Worm (Caenorhabditis elegans) whole organism, midembryonic: ENCODE measurements around the gene ZK328.6.

ENCODE experiments used
- T22C8.4 ChIP-seq: fragments of 200-800 bp; sonication (Bioruptor generic); IDR thresholded peaks from 2 replicates; pipeline ENCODE4 v1.3.6; 2022; ENCODE audit warnings: missing genetic modification characterization, missing compliant biosample characterization
- cog-1 ChIP-seq: sonication (generic microtip); optimal IDR thresholded peaks from 2 replicates; lab custom pipeline; 2016; ENCODE audit warnings: missing genetic modification characterization, missing compliant biosample characterization
- flt-1 ChIP-seq: fragments of 200-800 bp; sonication (Bioruptor generic); IDR thresholded peaks from 2 replicates; pipeline ENCODE4 v1.3.6; 2022; ENCODE audit warnings: missing genetic modification characterization, missing compliant biosample characterization
- klf-2 ChIP-seq: fragments of 200-800 bp; sonication (Bioruptor generic); conservative IDR thresholded peaks from 2 replicates; pipeline ENCODE4 v1.3.6; 2022; ENCODE audit warnings: missing genetic modification reagents, missing genetic modification characterization, missing compliant biosample characterization
- med-1 ChIP-seq: sonication (generic microtip); optimal IDR thresholded peaks from 2 replicates; lab custom pipeline; 2017; ENCODE audit warnings: missing genetic modification characterization, mild to moderate bottlenecking, missing compliant biosample characterization, antibody characterized with exemption, missing genetic modification reagents; ENCODE audit not compliant: insufficient read depth
- ref-1 ChIP-seq: fragments of 200-800 bp; sonication (Bioruptor generic); conservative IDR thresholded peaks from 2 replicates; pipeline ENCODE4 v1.3.6; 2022; ENCODE audit warnings: missing genetic modification reagents, missing genetic modification characterization, missing compliant biosample characterization
- tab-1 ChIP-seq: fragments of 200-800 bp; sonication (Bioruptor generic); IDR thresholded peaks from 2 replicates; pipeline ENCODE4 v1.3.6; 2022; ENCODE audit warnings: missing genetic modification characterization, missing compliant biosample characterization
- ztf-23 ChIP-seq: fragments of 200-800 bp; sonication (Bioruptor generic); IDR thresholded peaks from 2 replicates; pipeline ENCODE4 v1.3.6; 2022; ENCODE audit warnings: missing genetic modification reagents, missing genetic modification characterization, missing compliant biosample characterization
- ztf-29 ChIP-seq: fragments of 200-800 bp; sonication (Bioruptor generic); IDR thresholded peaks from 2 replicates; pipeline ENCODE4 v1.3.6; 2022; ENCODE audit warnings: missing genetic modification reagents, missing genetic modification characterization, missing compliant biosample characterization

Gene ZK328.6

ce11 chrIII:6030483-6030882 lies at the start of gene ZK328.6:
ZK328.6 (minus strand) TSS chrIII:6030583.
- TF ChIP-seq flt-1 (GFP tag; lab: Robert Waterston, UW) (no peak), med-1 (GFP tag; lab: Kevin White, UChicago) (no peak), tab-1 (GFP tag; lab: Robert Waterston, UW) (no peak), ztf-23 (GFP tag; lab: Robert Waterston, UW) (no peak), ztf-29 (no peak), T22C8.4 (GFP tag; lab: Robert Waterston, UW) (no peak), ref-1 (GFP tag; lab: Robert Waterston, UW) (no peak), klf-2 (GFP tag; lab: Robert Waterston, UW) (no peak), cog-1 (no peak)

ce11 chrIII:6078917-6079316 lies 48.5 kb upstream of the ZK328.6 start:
- no peak for TF ChIP-seq klf-2 (GFP tag; lab: Robert Waterston, UW)
- 0 out of 2 replicates have a peak, but pooled peaks have one; percentile 35 for TF ChIP-seq flt-1 (GFP tag; lab: Robert Waterston, UW)
- TF ChIP-seq T22C8.4 (GFP tag; lab: Robert Waterston, UW): no peak
- no peak for TF ChIP-seq ztf-23 (GFP tag; lab: Robert Waterston, UW)
- no peak for TF ChIP-seq tab-1 (GFP tag; lab: Robert Waterston, UW)

- TF ChIP-seq klf-2 (GFP tag; lab: Robert Waterston, UW) (no peak), ztf-29 (no peak)
These were observed 47.6 kb upstream of the ZK328.6 start for ce11 chrIII:6077973-6078372.

- TF ChIP-seq cog-1: peak; percentile 8
- no peak for TF ChIP-seq flt-1 (GFP tag; lab: Robert Waterston, UW)
These were observed 43.4 kb upstream of the ZK328.6 start for ce11 chrIII:6073673-6074331.

ce11 chrIII:6072937-6073336 lies 42.6 kb upstream of the ZK328.6 start:
- TF ChIP-seq cog-1 (no peak), tab-1 (GFP tag; lab: Robert Waterston, UW) (no peak), flt-1 (GFP tag; lab: Robert Waterston, UW) (no peak), ztf-29 (no peak), ztf-23 (GFP tag; lab: Robert Waterston, UW) (no peak), klf-2 (GFP tag; lab: Robert Waterston, UW) (no peak), med-1 (GFP tag; lab: Kevin White, UChicago) (no peak), T22C8.4 (GFP tag; lab: Robert Waterston, UW) (no peak), ref-1 (GFP tag; lab: Robert Waterston, UW) (no peak)

ce11 chrIII:6067557-6067956 lies 37.2 kb upstream of the ZK328.6 start, which contains the start of gene mapk-15:
mapk-15 (plus strand) TSS chrIII:6067857.
- TF ChIP-seq med-1 (GFP tag; lab: Kevin White, UChicago) (no peak), cog-1 (no peak), klf-2 (GFP tag; lab: Robert Waterston, UW) (no peak), ztf-23 (GFP tag; lab: Robert Waterston, UW) (no peak), T22C8.4 (GFP tag; lab: Robert Waterston, UW) (no peak), ztf-29 (no peak), flt-1 (GFP tag; lab: Robert Waterston, UW) (no peak), ref-1 (GFP tag; lab: Robert Waterston, UW) (no peak), tab-1 (GFP tag; lab: Robert Waterston, UW) (no peak)

ce11 chrIII:6056770-6057169 lies 26.4 kb upstream of the ZK328.6 start, which contains the start of gene clc-10:
clc-10 (plus strand) TSS chrIII:6057070.
- TF ChIP-seq cog-1 (no peak), flt-1 (GFP tag; lab: Robert Waterston, UW) (no peak), med-1 (GFP tag; lab: Kevin White, UChicago) (no peak), ref-1 (GFP tag; lab: Robert Waterston, UW) (no peak), T22C8.4 (GFP tag; lab: Robert Waterston, UW) (no peak), klf-2 (GFP tag; lab: Robert Waterston, UW) (no peak), tab-1 (GFP tag; lab: Robert Waterston, UW) (no peak), ztf-23 (GFP tag; lab: Robert Waterston, UW) (no peak)

- TF ChIP-seq klf-2 (GFP tag; lab: Robert Waterston, UW) (no peak), ref-1 (GFP tag; lab: Robert Waterston, UW) (no peak), T22C8.4 (GFP tag; lab: Robert Waterston, UW) (no peak), med-1 (GFP tag; lab: Kevin White, UChicago) (no peak), cog-1 (no peak)
These were observed 25.8 kb upstream of the ZK328.6 start for ce11 chrIII:6056179-6056578.

ce11 chrIII:6055706-6056105 lies 25.3 kb upstream of the ZK328.6 start, which contains the start of gene F40H6.5:
F40H6.5 (minus strand) TSS chrIII:6055806.
- no peak for TF ChIP-seq T22C8.4 (GFP tag; lab: Robert Waterston, UW)
- no peak for TF ChIP-seq ref-1 (GFP tag; lab: Robert Waterston, UW)
- TF ChIP-seq flt-1 (GFP tag; lab: Robert Waterston, UW): no peak
- TF ChIP-seq med-1 (GFP tag; lab: Kevin White, UChicago): no peak
- no peak for TF ChIP-seq cog-1

- no peak for TF ChIP-seq ztf-23 (GFP tag; lab: Robert Waterston, UW)
- TF ChIP-seq klf-2 (GFP tag; lab: Robert Waterston, UW): no peak
- TF ChIP-seq T22C8.4 (GFP tag; lab: Robert Waterston, UW): no peak
- no peak for TF ChIP-seq flt-1 (GFP tag; lab: Robert Waterston, UW)
- no peak for TF ChIP-seq ref-1 (GFP tag; lab: Robert Waterston, UW)
- TF ChIP-seq med-1 (GFP tag; lab: Kevin White, UChicago): no peak
- no peak for TF ChIP-seq ztf-29
- no peak for TF ChIP-seq tab-1 (GFP tag; lab: Robert Waterston, UW)
- no peak for TF ChIP-seq cog-1
These were observed 16.5 kb upstream of the ZK328.6 start, which contains the start of gene tbx-11 for ce11 chrIII:6046881-6047280. tbx-11 (minus strand) TSS chrIII:6046981.
